Worm (Caenorhabditis elegans) whole organism, L4 larva: ENCODE results near the gene pod-1.

Source experiments
- F26F4.8 ChIP-seq: fragments of 200-800 bp; sonication (Bioruptor generic); conservative IDR thresholded peaks from 2 replicates; pipeline ENCODE4 v1.3.6; 2022; ENCODE audit warnings: missing genetic modification characterization, missing compliant biosample characterization
- R02D3.7 ChIP-seq: fragments of 150-350 bp; sonication (generic microtip); optimal IDR thresholded peaks from 3 replicates; lab custom pipeline; 2014; ENCODE audit warnings: missing biosample characterization, missing genetic modification characterization
- T20F7.1 ChIP-seq: fragments of 200-800 bp; sonication (Bioruptor generic); optimal IDR thresholded peaks from 2 replicates; lab custom pipeline; 2018; ENCODE audit warnings: mild to moderate bottlenecking, missing genetic modification characterization, missing compliant biosample characterization
- T26A8.4 ChIP-seq: fragments of 200-800 bp; sonication (Bioruptor generic); IDR thresholded peaks from 2 replicates; pipeline ENCODE4 v1.3.6; 2022; ENCODE audit warnings: missing genetic modification characterization, missing compliant biosample characterization
- aha-1 ChIP-seq: fragments of 150-350 bp; peaks from one replicate; lab custom pipeline; 2014; ENCODE audit warnings: missing biosample characterization, missing genetic modification characterization
- arid-1 ChIP-seq: fragments of 200-800 bp; sonication (Bioruptor generic); conservative IDR thresholded peaks from 2 replicates; pipeline ENCODE4 v1.3.6; 2022; ENCODE audit warnings: missing genetic modification reagents, missing genetic modification characterization, missing compliant biosample characterization
- attf-4 ChIP-seq: sonication (generic microtip); optimal IDR thresholded peaks from 3 replicates; lab custom pipeline; 2017; ENCODE audit warnings: missing biosample characterization, missing genetic modification characterization
- ceh-20 ChIP-seq: fragments of 200-800 bp; sonication (Bioruptor generic); IDR thresholded peaks from 2 replicates; pipeline ENCODE4 v1.3.6; 2022; ENCODE audit warnings: missing genetic modification reagents, missing genetic modification characterization, missing compliant biosample characterization
- ces-1 ChIP-seq: fragments of 150-350 bp; sonication (generic microtip); optimal IDR thresholded peaks from 4 replicates; lab custom pipeline; 2014; ENCODE audit warnings: missing biosample characterization, missing genetic modification reagents, missing genetic modification characterization
- cey-2 ChIP-seq: sonication (generic microtip); optimal IDR thresholded peaks from 3 replicates; lab custom pipeline; 2017; ENCODE audit warnings: missing genetic modification characterization, mild to moderate bottlenecking, missing compliant biosample characterization, antibody characterized with exemption, borderline replicate concordance; ENCODE audit not compliant: insufficient read depth
- daf-16 ChIP-seq, 3 experiments: sonication (generic microtip); optimal IDR thresholded peaks; 2 replicates each; lab custom pipeline; 2016 to 2017; ENCODE audit warnings: missing genetic modification characterization in 3 of 3, missing genetic modification reagents in 3 of 3, mild to moderate bottlenecking in 2 of 3, missing compliant biosample characterization in 2 of 3, missing biosample characterization in 1 of 3, moderate library complexity in 1 of 3
- dmd-8 ChIP-seq: fragments of 200-800 bp; sonication (Bioruptor generic); IDR thresholded peaks from 2 replicates; pipeline ENCODE4 v1.3.6; 2022; ENCODE audit warnings: missing genetic modification characterization, missing compliant biosample characterization
- dmd-9 ChIP-seq: fragments of 200-800 bp; sonication (Bioruptor generic); IDR thresholded peaks from 2 replicates; pipeline ENCODE4 v1.3.6; 2022; ENCODE audit warnings: missing genetic modification reagents, missing genetic modification characterization, missing compliant biosample characterization
- dve-1 ChIP-seq: sonication (generic microtip); optimal IDR thresholded peaks from 2 replicates; lab custom pipeline; 2017; ENCODE audit warnings: antibody characterized with exemption, mild to moderate bottlenecking, missing genetic modification characterization, missing compliant biosample characterization; ENCODE audit not compliant: insufficient read depth
- fkh-10 ChIP-seq: fragments of 150-350 bp; optimal IDR thresholded peaks from 2 replicates; lab custom pipeline; 2014; ENCODE audit warnings: missing biosample characterization, missing genetic modification reagents, missing genetic modification characterization
- fos-1 ChIP-seq: fragments of 150-350 bp; optimal IDR thresholded peaks from 2 replicates; lab custom pipeline; 2014; ENCODE audit warnings: missing biosample characterization, missing genetic modification characterization
- gei-8 ChIP-seq: fragments of 200-800 bp; sonication (Bioruptor generic); optimal IDR thresholded peaks from 2 replicates; lab custom pipeline; 2018; ENCODE audit warnings: mild to moderate bottlenecking, missing genetic modification characterization, missing compliant biosample characterization
- hif-1 ChIP-seq, 2 experiments: sonication (generic microtip); optimal IDR thresholded peaks; 2 replicates each; lab custom pipeline; 2016 to 2017; ENCODE audit warnings: missing compliant biosample characterization in 2 of 2, missing genetic modification characterization in 2 of 2, missing genetic modification reagents in 2 of 2, missing genotype in 2 of 2, mild to moderate bottlenecking in 1 of 2
- hlh-11 ChIP-seq: fragments of 200-800 bp; sonication (Bioruptor generic); optimal IDR thresholded peaks from 2 replicates; lab custom pipeline; 2018; ENCODE audit warnings: mild to moderate bottlenecking, missing genetic modification characterization, missing compliant biosample characterization
- hlh-30 ChIP-seq: sonication (generic microtip); optimal IDR thresholded peaks from 2 replicates; lab custom pipeline; 2017; ENCODE audit warnings: antibody characterized with exemption, mild to moderate bottlenecking, missing genetic modification characterization, missing compliant biosample characterization; ENCODE audit not compliant: insufficient read depth
- jun-1 ChIP-seq: fragments of 150-350 bp; optimal IDR thresholded peaks from 2 replicates; lab custom pipeline; 2014; ENCODE audit warnings: missing biosample characterization, missing genetic modification reagents, missing genetic modification characterization
- lim-7 ChIP-seq: fragments of 200-800 bp; sonication (Bioruptor generic); IDR thresholded peaks from 2 replicates; pipeline ENCODE4 v1.3.6; 2022; ENCODE audit warnings: missing genetic modification characterization, missing compliant biosample characterization
- lin-13 ChIP-seq: fragments of 150-350 bp; optimal IDR thresholded peaks from 2 replicates; lab custom pipeline; 2014; ENCODE audit warnings: missing biosample characterization, missing genetic modification reagents, missing genetic modification characterization
- lin-15B ChIP-seq: fragments of 150-350 bp; sonication (generic microtip); optimal IDR thresholded peaks from 3 replicates; lab custom pipeline; 2014; ENCODE audit warnings: missing biosample characterization, missing genetic modification characterization
- lin-39 ChIP-seq: fragments of 150-350 bp; optimal IDR thresholded peaks from 2 replicates; lab custom pipeline; 2014; ENCODE audit warnings: missing biosample characterization, missing genetic modification reagents, missing genetic modification characterization
- lir-3 ChIP-seq: sonication (generic microtip); optimal IDR thresholded peaks from 2 replicates; lab custom pipeline; 2016; ENCODE audit warnings: mild to moderate bottlenecking, missing genetic modification characterization, missing compliant biosample characterization
- madf-5 ChIP-seq, 2 experiments: fragments of 200-800 bp; sonication (Bioruptor generic); IDR thresholded peaks; 2 replicates each; pipeline ENCODE4 v1.3.6; 2022; ENCODE audit warnings: missing compliant biosample characterization in 2 of 2, missing genetic modification characterization in 2 of 2
- madf-9 ChIP-seq: fragments of 200-800 bp; sonication (Bioruptor generic); conservative IDR thresholded peaks from 2 replicates; pipeline ENCODE4 v1.3.6; 2022; ENCODE audit warnings: missing genetic modification reagents, missing genetic modification characterization, missing compliant biosample characterization
- mes-2 ChIP-seq: sonication (generic microtip); optimal IDR thresholded peaks from 2 replicates; lab custom pipeline; 2016; ENCODE audit warnings: missing genotype, mild to moderate bottlenecking, missing genetic modification characterization, missing compliant biosample characterization; ENCODE audit not compliant: poor library complexity, severe bottlenecking
- mxl-2 ChIP-seq: fragments of 200-800 bp; sonication (Bioruptor generic); conservative IDR thresholded peaks from 2 replicates; pipeline ENCODE4 v1.3.6; 2022; ENCODE audit warnings: missing genetic modification reagents, missing genetic modification characterization, missing compliant biosample characterization
- mxl-3 ChIP-seq: fragments of 200-800 bp; sonication (Bioruptor generic); optimal IDR thresholded peaks from 2 replicates; lab custom pipeline; 2018; ENCODE audit warnings: mild to moderate bottlenecking, missing genetic modification characterization, missing compliant biosample characterization
- nhr-102 ChIP-seq: sonication (generic microtip); optimal IDR thresholded peaks from 2 replicates; lab custom pipeline; 2016; ENCODE audit warnings: mild to moderate bottlenecking, missing genetic modification characterization, moderate library complexity, missing compliant biosample characterization
- nhr-11 ChIP-seq: fragments of 150-350 bp; optimal IDR thresholded peaks from 2 replicates; lab custom pipeline; 2014; ENCODE audit warnings: missing biosample characterization, missing genetic modification characterization
- nhr-25 ChIP-seq: sonication (generic microtip); optimal IDR thresholded peaks from 2 replicates; lab custom pipeline; 2017; ENCODE audit warnings: missing genetic modification characterization, mild to moderate bottlenecking, missing compliant biosample characterization, antibody characterized with exemption, moderate library complexity, borderline replicate concordance; ENCODE audit not compliant: insufficient read depth
- nhr-28 ChIP-seq: fragments of 150-350 bp; optimal IDR thresholded peaks from 2 replicates; lab custom pipeline; 2014; ENCODE audit warnings: missing biosample characterization, missing genetic modification characterization
- nhr-41 ChIP-seq: fragments of 200-800 bp; sonication (Bioruptor generic); IDR thresholded peaks from 2 replicates; pipeline ENCODE4 v1.3.6; 2022; ENCODE audit warnings: missing genetic modification reagents, missing genetic modification characterization, missing compliant biosample characterization
- nhr-42 ChIP-seq: fragments of 200-800 bp; sonication (Bioruptor generic); IDR thresholded peaks from 2 replicates; pipeline ENCODE4 v1.3.6; 2022; ENCODE audit warnings: missing genetic modification characterization, missing compliant biosample characterization
- nhr-6 ChIP-seq: fragments of 150-350 bp; optimal IDR thresholded peaks from 2 replicates; lab custom pipeline; 2014; ENCODE audit warnings: missing biosample characterization, missing genetic modification characterization
- nhr-76 ChIP-seq: fragments of 150-350 bp; optimal IDR thresholded peaks from 2 replicates; lab custom pipeline; 2014; ENCODE audit warnings: missing biosample characterization, missing genetic modification characterization
- nhr-77 ChIP-seq: fragments of 150-350 bp; optimal IDR thresholded peaks from 2 replicates; lab custom pipeline; 2014; ENCODE audit warnings: missing biosample characterization, missing genetic modification characterization
- php-3 ChIP-seq: fragments of 200-800 bp; sonication (Bioruptor generic); IDR thresholded peaks from 2 replicates; pipeline ENCODE4 v1.3.6; 2022; ENCODE audit warnings: missing genetic modification reagents, missing genetic modification characterization, missing compliant biosample characterization
- sdz-12 ChIP-seq: fragments of 200-800 bp; sonication (Bioruptor generic); optimal IDR thresholded peaks from 2 replicates; lab custom pipeline; 2018; ENCODE audit warnings: mild to moderate bottlenecking, missing genetic modification characterization, missing compliant biosample characterization
- set-16 ChIP-seq: fragments of 200-800 bp; sonication (Bioruptor generic); IDR thresholded peaks from 2 replicates; pipeline ENCODE4 v1.3.6; 2022; ENCODE audit warnings: missing genetic modification reagents, missing genetic modification characterization, missing compliant biosample characterization
- snpc-4 ChIP-seq: fragments of 150-350 bp; optimal IDR thresholded peaks from 2 replicates; lab custom pipeline; 2014; ENCODE audit warnings: missing biosample characterization, missing genetic modification characterization
- tag-97 ChIP-seq: fragments of 200-800 bp; sonication (Bioruptor generic); IDR thresholded peaks from 2 replicates; pipeline ENCODE4 v1.3.6; 2022; ENCODE audit warnings: missing genetic modification characterization, missing compliant biosample characterization
- unc-130 ChIP-seq: sonication (generic microtip); optimal IDR thresholded peaks from 2 replicates; lab custom pipeline; 2016; ENCODE audit warnings: missing genetic modification reagents, missing genetic modification characterization, missing compliant biosample characterization
- unc-39 ChIP-seq: sonication (generic microtip); optimal IDR thresholded peaks from 2 replicates; lab custom pipeline; 2017; ENCODE audit warnings: missing biosample characterization, missing genetic modification characterization
- vab-7 ChIP-seq: fragments of 200-800 bp; sonication (Bioruptor generic); IDR thresholded peaks from 2 replicates; pipeline ENCODE4 v1.3.6; 2022; ENCODE audit warnings: missing genetic modification reagents, missing genetic modification characterization, missing compliant biosample characterization
- zag-1 ChIP-seq: fragments of 150-350 bp; optimal IDR thresholded peaks from 2 replicates; lab custom pipeline; 2014; ENCODE audit warnings: missing biosample characterization, missing genetic modification characterization
- zfp-3 ChIP-seq: fragments of 200-800 bp; sonication (Bioruptor generic); conservative IDR thresholded peaks from 2 replicates; pipeline ENCODE4 v1.3.6; 2022; ENCODE audit warnings: missing genetic modification reagents, missing genetic modification characterization, missing compliant biosample characterization
- ztf-7 ChIP-seq: fragments of 150-350 bp; optimal IDR thresholded peaks from 2 replicates; lab custom pipeline; 2014; ENCODE audit warnings: missing biosample characterization, missing genetic modification characterization

pod-1 gene

ce11 chrIII:13544593-13544992 is 20.7 kb upstream of the pod-1 start (continued):
- TF ChIP-seq zfp-3 (0 out of 2 replicates have a peak, but pooled peaks have one; percentile 10), jun-1 (tag; lab: Kevin White, UChicago) (no peak), gei-8 (peak; percentile 5), F26F4.8 (GFP tag; lab: Robert Waterston, UW) (no peak), zag-1 (tag; lab: Kevin White, UChicago) (no peak), mxl-3 (peak; percentile 68), R02D3.7 (tag; lab: Kevin White, UChicago) (no peak), attf-4 (tag; lab: Kevin White, UChicago) (no peak), ceh-20 (GFP tag; lab: Robert Waterston, UW) (no peak), nhr-41 (GFP tag; lab: Robert Waterston, UW) (no peak), dve-1 (peak; percentile 85), unc-39 (no peak), mxl-2 (GFP tag; lab: Robert Waterston, UW) (no peak), hlh-11 (tag; lab: Kevin White, UChicago) (peak; percentile 89), snpc-4 (tag; lab: Kevin White, UChicago) (no peak), lin-15B (no peak), cey-2 (peak; percentile 15), nhr-28 (peak; percentile 97), nhr-77 (tag; lab: Kevin White, UChicago) (peak; percentile 76), hif-1 (tag; optimal IDR thresholded peaks at IDR 0.05; lab: Kevin White, UChicago) (peak in 1 of 2 experiments; percentile 0), php-3 (peak; percentile 40; the same call in 1 of the 2 replicates), nhr-11 (tag; lab: Kevin White, UChicago) (no peak), mes-2 (tag; lab: Kevin White, UChicago) (peak; percentile 65), set-16 (GFP tag; lab: Robert Waterston, UW) (no peak), ztf-7 (no peak), T20F7.1 (peak; percentile 9), T26A8.4 (GFP tag; lab: Robert Waterston, UW) (no peak), ces-1 (GFP tag; lab: Kevin White, UChicago) (no peak), aha-1 (peak; percentile 93), lin-39 (tag; lab: Kevin White, UChicago) (no peak), fkh-10 (GFP tag; lab: Kevin White, UChicago) (no peak), lim-7 (GFP tag; lab: Robert Waterston, UW) (no peak), arid-1 (GFP tag; lab: Robert Waterston, UW) (no peak), unc-130 (no peak), madf-5 (GFP tag; IDR thresholded peaks at IDR 0.05; lab: Robert Waterston, UW) (0 out of 4 replicates have a peak, but pooled peaks of 1 of the 2 experiments have one; percentile 50), nhr-76 (no peak), nhr-6 (tag; lab: Kevin White, UChicago) (no peak), sdz-12 (GFP tag; lab: Kevin White, UChicago) (no peak), dmd-8 (GFP tag; lab: Robert Waterston, UW) (no peak), lin-13 (GFP tag; lab: Kevin White, UChicago) (no peak), nhr-102 (tag; lab: Kevin White, UChicago) (no peak), tag-97 (GFP tag; lab: Robert Waterston, UW) (no peak), hlh-30 (tag; lab: Kevin White, UChicago) (peak; percentile 16), fos-1 (tag; lab: Kevin White, UChicago) (no peak), vab-7 (GFP tag; lab: Robert Waterston, UW) (no peak), lir-3 (tag; lab: Kevin White, UChicago) (no peak), daf-16 (GFP tag; optimal IDR thresholded peaks at IDR 0.05; lab: Kevin White, UChicago) (no peak), daf-16 (tag; optimal IDR thresholded peaks at IDR 0.05; lab: Kevin White, UChicago) (peak; percentile 81), dmd-9 (GFP tag; lab: Robert Waterston, UW) (no peak), madf-9 (GFP tag; lab: Robert Waterston, UW) (no peak), nhr-25 (tag; lab: Kevin White, UChicago) (peak; percentile 24), nhr-42 (GFP tag; lab: Robert Waterston, UW) (no peak)
